Worm (Caenorhabditis elegans) whole organism, L2 larva: Measurements from ENCODE around the gene ZC404.2.

ENCODE experiments used
- F13H6.1 ChIP-seq: sonication (generic microtip); optimal IDR thresholded peaks from 2 replicates; lab custom pipeline; 2016; ENCODE audit warnings: missing genetic modification characterization, missing compliant biosample characterization
- R02D3.7 ChIP-seq: fragments of 150-350 bp; optimal IDR thresholded peaks from 2 replicates; lab custom pipeline; 2014; ENCODE audit warnings: missing biosample characterization, missing genetic modification characterization
- Y55F3AM.14 ChIP-seq: fragments of 200-800 bp; sonication (Bioruptor generic); optimal IDR thresholded peaks from 2 replicates; lab custom pipeline; 2018; ENCODE audit warnings: mild to moderate bottlenecking, missing genetic modification characterization, missing compliant biosample characterization
- alr-1 ChIP-seq: fragments of 150-350 bp; optimal IDR thresholded peaks from 2 replicates; lab custom pipeline; 2014; ENCODE audit warnings: missing biosample characterization, missing genetic modification characterization
- aly-2 ChIP-seq: fragments of 150-350 bp; optimal IDR thresholded peaks from 2 replicates; lab custom pipeline; 2014; ENCODE audit warnings: missing biosample characterization, missing genetic modification characterization
- ama-1 ChIP-seq: fragments of 150-350 bp; optimal IDR thresholded peaks from 2 replicates; lab custom pipeline; 2018; ENCODE audit warnings: inconsistent platforms
- blmp-1 ChIP-seq: sonication (generic microtip); optimal IDR thresholded peaks from 2 replicates; lab custom pipeline; 2017; ENCODE audit warnings: missing genetic modification characterization, mild to moderate bottlenecking, missing compliant biosample characterization, antibody characterized with exemption, moderate library complexity; ENCODE audit not compliant: insufficient read depth
- ceh-82 ChIP-seq: fragments of 150-350 bp; optimal IDR thresholded peaks from 2 replicates; lab custom pipeline; 2014; ENCODE audit warnings: missing biosample characterization, missing genetic modification characterization
- crh-2 ChIP-seq: sonication (generic microtip); optimal IDR thresholded peaks from 2 replicates; lab custom pipeline; 2017; ENCODE audit warnings: missing biosample characterization, missing genetic modification characterization
- dmd-4 ChIP-seq: sonication (generic microtip); optimal IDR thresholded peaks from 2 replicates; lab custom pipeline; 2017; ENCODE audit warnings: missing biosample characterization, missing genetic modification characterization
- egl-27 ChIP-seq: sonication (generic microtip); optimal IDR thresholded peaks from 3 replicates; lab custom pipeline; 2017; ENCODE audit warnings: missing biosample characterization, missing genetic modification reagents, missing genetic modification characterization
- elt-1 ChIP-seq: fragments of 150-350 bp; optimal IDR thresholded peaks from 2 replicates; lab custom pipeline; 2014; ENCODE audit warnings: missing biosample characterization, missing genetic modification characterization
- elt-3 ChIP-seq: sonication (generic microtip); optimal IDR thresholded peaks from 2 replicates; lab custom pipeline; 2017; ENCODE audit warnings: missing biosample characterization, missing genetic modification characterization
- fos-1 ChIP-seq: fragments of 150-350 bp; optimal IDR thresholded peaks from 2 replicates; lab custom pipeline; 2014; ENCODE audit warnings: missing biosample characterization, missing genetic modification characterization
- gmeb-1 ChIP-seq: fragments of 150-350 bp; optimal IDR thresholded peaks from 2 replicates; lab custom pipeline; 2014; ENCODE audit warnings: missing biosample characterization, missing genetic modification characterization
- lin-11 ChIP-seq: fragments of 150-350 bp; sonication (generic microtip); optimal IDR thresholded peaks from 2 replicates; lab custom pipeline; 2014; ENCODE audit warnings: missing biosample characterization, missing genetic modification characterization, inconsistent platforms, mixed read lengths
- lin-13 ChIP-seq: fragments of 150-350 bp; optimal IDR thresholded peaks from 2 replicates; lab custom pipeline; 2014; ENCODE audit warnings: missing biosample characterization, missing genetic modification reagents, missing genetic modification characterization
- lin-39 ChIP-seq: fragments of 150-350 bp; optimal IDR thresholded peaks from 2 replicates; lab custom pipeline; 2014; ENCODE audit warnings: missing biosample characterization, missing genetic modification reagents, missing genetic modification characterization
- mbf-1 ChIP-seq: sonication (generic microtip); optimal IDR thresholded peaks from 2 replicates; lab custom pipeline; 2017; ENCODE audit warnings: missing biosample characterization, missing genetic modification characterization
- nhr-10 ChIP-seq: sonication (generic microtip); optimal IDR thresholded peaks from 2 replicates; lab custom pipeline; 2017; ENCODE audit warnings: missing biosample characterization, missing genetic modification characterization
- nhr-11 ChIP-seq: fragments of 150-350 bp; optimal IDR thresholded peaks from 2 replicates; lab custom pipeline; 2014; ENCODE audit warnings: missing biosample characterization, missing genetic modification characterization
- nhr-12 ChIP-seq: fragments of 150-350 bp; optimal IDR thresholded peaks from 2 replicates; lab custom pipeline; 2014; ENCODE audit warnings: missing biosample characterization, missing genetic modification characterization
- nhr-129 ChIP-seq: fragments of 150-350 bp; optimal IDR thresholded peaks from 2 replicates; lab custom pipeline; 2014; ENCODE audit warnings: missing biosample characterization, missing genetic modification characterization
- nhr-21 ChIP-seq: fragments of 150-350 bp; optimal IDR thresholded peaks from 2 replicates; lab custom pipeline; 2014; ENCODE audit warnings: missing biosample characterization, missing genetic modification characterization
- nhr-23 ChIP-seq: fragments of 150-350 bp; optimal IDR thresholded peaks from 2 replicates; lab custom pipeline; 2014; ENCODE audit warnings: missing biosample characterization, missing genetic modification reagents, missing genetic modification characterization
- nhr-237 ChIP-seq: fragments of 150-350 bp; optimal IDR thresholded peaks from 2 replicates; lab custom pipeline; 2014; ENCODE audit warnings: missing biosample characterization, missing genetic modification characterization
- nhr-25 ChIP-seq: fragments of 150-350 bp; sonication (generic microtip); optimal IDR thresholded peaks from 3 replicates; lab custom pipeline; 2014; ENCODE audit warnings: missing biosample characterization, missing genetic modification characterization
- nhr-77 ChIP-seq: fragments of 150-350 bp; optimal IDR thresholded peaks from 2 replicates; lab custom pipeline; 2014; ENCODE audit warnings: missing biosample characterization, missing genetic modification characterization
- skn-1 ChIP-seq: sonication (generic microtip); optimal IDR thresholded peaks from 2 replicates; lab custom pipeline; 2017; ENCODE audit warnings: missing biosample characterization, missing genetic modification characterization
- sma-9 ChIP-seq, 2 experiments: fragments of 150-350 bp in 1 of 2; sonication (generic microtip) in 1 of 2; optimal IDR thresholded peaks; 2 replicates each; lab custom pipeline; 2014 to 2016; ENCODE audit warnings: missing genetic modification characterization in 2 of 2, mild to moderate bottlenecking in 1 of 2, missing biosample characterization in 1 of 2, missing compliant biosample characterization in 1 of 2, missing genetic modification reagents in 1 of 2, moderate library complexity in 1 of 2
- unc-39 ChIP-seq: fragments of 150-350 bp; optimal IDR thresholded peaks from 2 replicates; lab custom pipeline; 2014; ENCODE audit warnings: missing biosample characterization, missing genetic modification characterization
- unc-55 ChIP-seq: fragments of 150-350 bp; sonication (generic microtip); optimal IDR thresholded peaks from 3 replicates; lab custom pipeline; 2014; ENCODE audit warnings: missing biosample characterization, missing genetic modification reagents, missing genetic modification characterization
- unc-62 ChIP-seq: fragments of 150-350 bp; optimal IDR thresholded peaks from 2 replicates; lab custom pipeline; 2014; ENCODE audit warnings: missing biosample characterization, missing genetic modification reagents, missing genetic modification characterization
- ztf-1 ChIP-seq: fragments of 200-800 bp; sonication (Bioruptor generic); conservative IDR thresholded peaks from 2 replicates; pipeline ENCODE4 v1.3.6; 2022; ENCODE audit warnings: missing genetic modification characterization, missing compliant biosample characterization

ZC404.2 gene

ce11 chrV:6801850-6802249 is 14.1 kb downstream of the ZC404.2 start, which contains the start of gene dmsr-10:
TSS of gene dmsr-10 (minus strand) at chrV:6801950.
- no peak for TF ChIP-seq F13H6.1 (tag; lab: Kevin White, UChicago)
- no peak for TF ChIP-seq nhr-23 (tag; lab: Kevin White, UChicago)
- no peak for TF ChIP-seq elt-1 (tag; lab: Kevin White, UChicago)
- TF ChIP-seq aly-2 (tag; lab: Kevin White, UChicago): no peak
- TF ChIP-seq lin-39: no peak
- TF ChIP-seq ama-1 (lab: Kevin White, UChicago): no peak
- no peak for TF ChIP-seq crh-2 (tag; lab: Kevin White, UChicago)
- no peak for TF ChIP-seq ztf-1
- TF ChIP-seq nhr-12 (tag; lab: Kevin White, UChicago): no peak
- TF ChIP-seq unc-39 (tag; lab: Kevin White, UChicago): no peak
- TF ChIP-seq dmd-4 (tag; lab: Kevin White, UChicago): no peak

ce11 chrV:6803992-6804391 is 16.2 kb downstream of the ZC404.2 start, which contains the start of gene dmsr-11:
TSS of gene dmsr-11 (minus strand) at chrV:6804092.
- TF ChIP-seq unc-55 (GFP tag; lab: Kevin White, UChicago) (no peak), nhr-77 (no peak), mbf-1 (tag; lab: Kevin White, UChicago) (no peak), nhr-23 (tag; lab: Kevin White, UChicago) (no peak), elt-1 (tag; lab: Kevin White, UChicago) (no peak), ama-1 (lab: Kevin White, UChicago) (no peak), F13H6.1 (tag; lab: Kevin White, UChicago) (no peak), aly-2 (tag; lab: Kevin White, UChicago) (no peak), blmp-1 (no peak), Y55F3AM.14 (GFP tag; lab: Kevin White, UChicago) (no peak), nhr-237 (tag; lab: Kevin White, UChicago) (no peak), nhr-25 (tag; lab: Kevin White, UChicago) (no peak), R02D3.7 (tag; lab: Kevin White, UChicago) (no peak)

- TF ChIP-seq nhr-11 (no peak), nhr-12 (tag; lab: Kevin White, UChicago) (no peak), unc-55 (GFP tag; lab: Kevin White, UChicago) (no peak), ceh-82 (tag; lab: Kevin White, UChicago) (no peak), elt-3 (tag; lab: Kevin White, UChicago) (no peak), aly-2 (tag; lab: Kevin White, UChicago) (no peak), lin-11 (no peak), skn-1 (no peak), R02D3.7 (tag; lab: Kevin White, UChicago) (no peak)
Measured at ce11 chrV:6806340-6806739, 18.6 kb downstream of the ZC404.2 start, which contains the start of gene dmsr-12. TSS of gene dmsr-12 (minus strand) at chrV:6806440.

DNA sequence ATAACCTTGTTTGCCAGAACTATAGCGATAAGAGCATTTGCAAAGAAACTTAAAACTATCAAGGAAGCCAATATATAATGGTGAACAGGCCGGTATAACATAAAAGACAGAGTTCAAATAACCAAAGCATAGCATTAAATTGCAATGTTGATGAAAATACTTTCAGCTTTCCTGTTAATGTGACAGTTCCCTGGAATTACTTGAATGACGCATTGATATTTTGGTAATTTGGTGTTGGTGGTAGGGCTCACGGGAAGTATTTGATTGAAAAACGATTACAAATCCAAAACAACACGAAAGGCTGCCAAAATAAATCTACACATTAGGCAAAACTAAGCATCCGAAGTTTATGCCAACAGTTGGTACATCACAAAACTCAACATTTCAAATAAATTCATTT is 21.2 kb downstream of the ZC404.2 start, which contains the start of gene dmsr-16:
Gene dmsr-16, minus strand, starts transcription at position 101 of the 400 bp plus-strand sequence.
- TF ChIP-seq nhr-10 (tag; lab: Kevin White, UChicago): no peak
- no peak for TF ChIP-seq ceh-82 (tag; lab: Kevin White, UChicago)
- no peak for TF ChIP-seq nhr-21
- no peak for TF ChIP-seq ama-1 (lab: Kevin White, UChicago)
- no peak for TF ChIP-seq lin-13
- TF ChIP-seq unc-62: no peak
- TF ChIP-seq R02D3.7 (tag; lab: Kevin White, UChicago): no peak
- TF ChIP-seq nhr-237 (tag; lab: Kevin White, UChicago): no peak
- TF ChIP-seq sma-9 (GFP tag; optimal IDR thresholded peaks at IDR 0.05; lab: Kevin White, UChicago): no peak
- TF ChIP-seq sma-9 (tag; optimal IDR thresholded peaks at IDR 0.05; lab: Kevin White, UChicago): no peak
- TF ChIP-seq alr-1 (tag; lab: Kevin White, UChicago): no peak
- TF ChIP-seq gmeb-1 (tag; lab: Kevin White, UChicago): no peak
- TF ChIP-seq nhr-23 (tag; lab: Kevin White, UChicago): no peak
- no peak for TF ChIP-seq nhr-129 (tag; lab: Kevin White, UChicago)
- TF ChIP-seq nhr-77: no peak
- no peak for TF ChIP-seq unc-55 (GFP tag; lab: Kevin White, UChicago)
- no peak for TF ChIP-seq egl-27 (tag; lab: Kevin White, UChicago)

DNA sequence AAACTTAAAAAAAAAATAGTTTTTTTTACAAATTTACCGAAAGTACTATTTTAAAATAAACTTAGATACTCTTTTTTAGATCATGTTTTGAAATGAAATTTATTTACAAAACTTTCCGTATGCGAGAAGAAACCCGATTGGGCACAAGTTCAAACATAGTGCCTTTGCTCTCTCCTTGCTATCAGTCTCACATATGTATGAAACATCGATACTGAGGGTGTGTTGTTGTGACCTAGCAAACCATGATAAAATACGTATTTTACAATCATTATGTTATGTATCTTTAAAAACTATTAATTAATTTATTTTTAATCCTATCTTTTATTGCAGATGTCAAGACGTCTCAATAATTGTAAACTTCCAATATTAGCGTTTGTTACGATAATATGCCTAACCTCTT is 22.3 kb downstream of the ZC404.2 start:
- TF ChIP-seq fos-1 (tag; lab: Kevin White, UChicago) (peak; percentile 93), ztf-1 (no peak), nhr-237 (tag; lab: Kevin White, UChicago) (no peak), alr-1 (tag; lab: Kevin White, UChicago) (no peak), ceh-82 (tag; lab: Kevin White, UChicago) (no peak), nhr-23 (tag; lab: Kevin White, UChicago) (no peak), lin-13 (no peak), nhr-129 (tag; lab: Kevin White, UChicago) (no peak)
